Fruit fly (Drosophila melanogaster) whole organism, embryonic: ENCODE results near the gene Wdr62.
A peak's percentile ranks its signal among the peaks of the same experiment; 100 is the strongest.

Source experiments
- Awh ChIP-seq: fragments of 200-800 bp; sonication (Bioruptor generic); IDR thresholded peaks from 2 replicates; pipeline ENCODE4, ENCODE4 v1.3.6; 2022; ENCODE audit warnings: missing biosample characterization, missing genetic modification characterization
- Bdp1 ChIP-seq: fragments of 200-800 bp; sonication (Bioruptor generic); optimal IDR thresholded peaks from 3 replicates; lab custom pipeline; 2016; ENCODE audit warnings: missing biosample characterization, missing genetic modification characterization
- Blimp-1 ChIP-seq: fragments of 200-800 bp; sonication (Bioruptor generic); optimal IDR thresholded peaks from 3 replicates; lab custom pipeline; 2018; ENCODE audit warnings: missing biosample characterization, missing genetic modification characterization, mild to moderate bottlenecking, moderate library complexity, missing genetic modification reagents
- CG10321 ChIP-seq: fragments of 200-800 bp; sonication (Bioruptor generic); IDR thresholded peaks from 2 replicates; pipeline ENCODE4 v1.3.6; 2022; ENCODE audit warnings: missing biosample characterization, missing genetic modification characterization
- CG10462 ChIP-seq: fragments of 200-800 bp; sonication (Bioruptor generic); optimal IDR thresholded peaks from 2 replicates; lab custom pipeline; 2016; ENCODE audit warnings: missing biosample characterization, missing genetic modification characterization
- CG10565 ChIP-seq: fragments of 200-800 bp; sonication (Bioruptor generic); optimal IDR thresholded peaks from 3 replicates; lab custom pipeline; 2016; ENCODE audit warnings: missing biosample characterization, mild to moderate bottlenecking, missing genetic modification characterization
- CG11504 ChIP-seq: fragments of 200-800 bp; sonication (Bioruptor generic); optimal IDR thresholded peaks from 3 replicates; lab custom pipeline; 2019; ENCODE audit warnings: missing biosample characterization, mild to moderate bottlenecking, missing genetic modification characterization, moderate library complexity
- CG12219 ChIP-seq: fragments of 200-800 bp; sonication (Bioruptor generic); optimal IDR thresholded peaks from 3 replicates; lab custom pipeline; 2018; ENCODE audit warnings: missing biosample characterization, mild to moderate bottlenecking, missing genetic modification characterization
- CG16815 ChIP-seq: fragments of 200-800 bp; sonication (Bioruptor generic); optimal IDR thresholded peaks from 3 replicates; lab custom pipeline; 2017; ENCODE audit warnings: missing biosample characterization, mild to moderate bottlenecking, missing genetic modification characterization
- CG17568 ChIP-seq: fragments of 200-800 bp; sonication (Bioruptor generic); optimal IDR thresholded peaks from 2 replicates; lab custom pipeline; 2018; ENCODE audit warnings: missing biosample characterization, mild to moderate bottlenecking, missing genetic modification characterization, moderate library complexity
- CG18011 ChIP-seq: fragments of 200-800 bp; sonication (Bioruptor generic); optimal IDR thresholded peaks from 2 replicates; lab custom pipeline; 2017; ENCODE audit warnings: missing biosample characterization, missing genetic modification characterization, mild to moderate bottlenecking, moderate library complexity, missing genotype
- CG2199 ChIP-seq: fragments of 200-800 bp; sonication (Bioruptor generic); IDR thresholded peaks from 3 replicates; pipeline ENCODE4 v1.3.6; 2022; ENCODE audit warnings: missing biosample characterization, missing genetic modification characterization
- CG2678 ChIP-seq: fragments of 200-800 bp; sonication (Bioruptor generic); optimal IDR thresholded peaks from 3 replicates; lab custom pipeline; 2019; ENCODE audit warnings: missing biosample characterization, mild to moderate bottlenecking, missing genetic modification characterization, moderate library complexity
- CG3281 ChIP-seq: fragments of 200-800 bp; sonication (Bioruptor generic); optimal IDR thresholded peaks from 3 replicates; lab custom pipeline; 2017; ENCODE audit warnings: missing biosample characterization, mild to moderate bottlenecking, missing genetic modification characterization
- CG34376 ChIP-seq: fragments of 200-800 bp; sonication (Bioruptor generic); optimal IDR thresholded peaks from 2 replicates; lab custom pipeline; 2018; ENCODE audit warnings: missing biosample characterization, mild to moderate bottlenecking, missing genetic modification characterization
- CG6272 ChIP-seq: fragments of 200-800 bp; sonication (Bioruptor generic); IDR thresholded peaks from 2 replicates; pipeline ENCODE4 v1.3.6; 2022; ENCODE audit warnings: missing biosample characterization, missing genetic modification characterization
- CG6689 ChIP-seq: fragments of 200-800 bp; sonication (Bioruptor generic); IDR thresholded peaks from 2 replicates; pipeline ENCODE4 v1.3.6; 2022; ENCODE audit warnings: missing biosample characterization, missing genetic modification characterization
- CG6813 ChIP-seq: fragments of 200-800 bp; sonication (Bioruptor generic); optimal IDR thresholded peaks from 2 replicates; lab custom pipeline; 2017; ENCODE audit warnings: missing biosample characterization, missing genetic modification characterization, mild to moderate bottlenecking, moderate library complexity, missing genetic modification reagents
- CG7745 ChIP-seq: fragments of 200-800 bp; sonication (Bioruptor generic); optimal IDR thresholded peaks from 2 replicates; lab custom pipeline; 2018; ENCODE audit warnings: missing biosample characterization, mild to moderate bottlenecking, missing genetic modification characterization, moderate library complexity
- CG7963 ChIP-seq: fragments of 200-800 bp; sonication (Bioruptor generic); IDR thresholded peaks from 3 replicates; pipeline ENCODE4 v1.3.6; 2022; ENCODE audit warnings: missing biosample characterization, missing genetic modification characterization; ENCODE audit not compliant: partially characterized antibody
- Chrac-16 ChIP-seq: fragments of 200-800 bp; sonication (Bioruptor generic); optimal IDR thresholded peaks from 3 replicates; lab custom pipeline; 2016; ENCODE audit warnings: missing biosample characterization, missing genetic modification characterization
- Doc2 ChIP-seq: fragments of 200-800 bp; sonication (Bioruptor generic); IDR thresholded peaks from 2 replicates; pipeline ENCODE4 v1.3.6; 2022; ENCODE audit warnings: missing biosample characterization, missing genetic modification characterization
- Ets65A ChIP-seq: fragments of 200-800 bp; sonication (Bioruptor generic); peaks from one replicate; lab custom pipeline; 2016; ENCODE audit warnings: missing biosample characterization, missing genetic modification characterization
- Gsc ChIP-seq: fragments of 200-800 bp; sonication (Bioruptor generic); IDR thresholded peaks from 2 replicates; pipeline ENCODE4 v1.3.6; 2022; ENCODE audit warnings: missing biosample characterization, missing genetic modification characterization
- HLH4C ChIP-seq: fragments of 200-800 bp; sonication (Bioruptor generic); IDR thresholded peaks from 3 replicates; pipeline ENCODE4 v1.3.6; 2022; ENCODE audit warnings: missing biosample characterization, missing genetic modification characterization; ENCODE audit not compliant: partially characterized antibody
- Lhr ChIP-seq: fragments of 200-800 bp; sonication (Bioruptor generic); optimal IDR thresholded peaks from 3 replicates; lab custom pipeline; 2017; ENCODE audit warnings: mild to moderate bottlenecking, missing biosample characterization, missing genetic modification reagents, missing genetic modification characterization
- Lim3 ChIP-seq: fragments of 200-800 bp; sonication (Bioruptor generic); IDR thresholded peaks from 2 replicates; pipeline ENCODE4 v1.3.6; 2022; ENCODE audit warnings: missing biosample characterization, missing genetic modification characterization
- MTF-1 ChIP-seq: fragments of 200-800 bp; sonication (Bioruptor generic); optimal IDR thresholded peaks from 2 replicates; lab custom pipeline; 2018; ENCODE audit warnings: missing biosample characterization, mild to moderate bottlenecking, missing genetic modification characterization, borderline replicate concordance
- Meics ChIP-seq: fragments of 200-800 bp; sonication (Bioruptor generic); optimal IDR thresholded peaks from 2 replicates; lab custom pipeline; 2017; ENCODE audit warnings: missing biosample characterization, mild to moderate bottlenecking, missing genetic modification characterization
- Nf-YA ChIP-seq: fragments of 200-800 bp; sonication (Bioruptor generic); IDR thresholded peaks from 2 replicates; pipeline ENCODE4 v1.3.6; 2022; ENCODE audit warnings: missing biosample characterization, missing genetic modification characterization
- Scr ChIP-seq: fragments of 200-800 bp; sonication (Bioruptor generic); IDR thresholded peaks from 2 replicates; pipeline ENCODE4 v1.3.6; 2022; ENCODE audit warnings: missing biosample characterization, missing genetic modification characterization; ENCODE audit not compliant: partially characterized antibody
- Sox102F ChIP-seq: fragments of 200-800 bp; sonication (Bioruptor generic); optimal IDR thresholded peaks from 2 replicates; lab custom pipeline; 2018; ENCODE audit warnings: missing biosample characterization, mild to moderate bottlenecking, missing genetic modification characterization, moderate library complexity
- Stat92E ChIP-seq, 3 experiments: fragments of >200 bp in 2 of 3; fragments of 200-800 bp in 1 of 3; sonication (Bioruptor generic) in 1 of 3; optimal IDR thresholded peaks; 2 replicates each; lab custom pipeline; 2017 to 2019; ENCODE audit warnings: missing biosample characterization in 3 of 3, missing genetic modification characterization in 3 of 3, mild to moderate bottlenecking in 1 of 3, moderate library complexity in 1 of 3
- Trl ChIP-seq, 3 experiments: fragments of >200 bp in 2 of 3; fragments of 200-800 bp in 1 of 3; sonication (Bioruptor generic) in 1 of 3; optimal IDR thresholded peaks; 2 replicates in 1 of 3; 3 replicates in 2 of 3; lab custom pipeline; 2016 to 2017; ENCODE audit warnings: missing biosample characterization in 1 of 3, missing genetic modification characterization in 1 of 3
- corto ChIP-seq: fragments of 200-800 bp; sonication (Bioruptor generic); optimal IDR thresholded peaks from 2 replicates; lab custom pipeline; 2016; ENCODE audit warnings: missing biosample characterization, mild to moderate bottlenecking, missing genetic modification characterization, moderate library complexity
- ems ChIP-seq: fragments of 200-800 bp; sonication (Bioruptor generic); optimal IDR thresholded peaks from 3 replicates; lab custom pipeline; 2016; ENCODE audit warnings: missing biosample characterization, missing genetic modification characterization
- fd96Cb ChIP-seq: fragments of 200-800 bp; sonication (Bioruptor generic); optimal IDR thresholded peaks from 2 replicates; lab custom pipeline; 2018; ENCODE audit warnings: missing biosample characterization, mild to moderate bottlenecking, missing genetic modification characterization, moderate library complexity
- hb ChIP-seq: fragments of 200-800 bp; sonication (Bioruptor generic); IDR thresholded peaks from 3 replicates; pipeline ENCODE4 v1.3.6; 2022; ENCODE audit warnings: missing biosample characterization, missing genetic modification characterization; ENCODE audit not compliant: partially characterized antibody
- kni ChIP-seq: fragments of 200-800 bp; sonication (Bioruptor generic); optimal IDR thresholded peaks from 3 replicates; lab custom pipeline; 2017; ENCODE audit warnings: mild to moderate bottlenecking, missing biosample characterization, missing genetic modification reagents, missing genetic modification characterization
- sd ChIP-seq: fragments of 200-800 bp; sonication (Bioruptor generic); optimal IDR thresholded peaks from 3 replicates; lab custom pipeline; 2018; ENCODE audit warnings: missing biosample characterization, mild to moderate bottlenecking, missing genetic modification characterization, moderate library complexity
- sens-2 ChIP-seq: fragments of 200-800 bp; sonication (Bioruptor generic); IDR thresholded peaks from 2 replicates; pipeline ENCODE4 v1.3.6; 2022; ENCODE audit warnings: missing biosample characterization, missing genetic modification characterization
- sug ChIP-seq: fragments of 200-800 bp; optimal IDR thresholded peaks from 2 replicates; lab custom pipeline; 2019; ENCODE audit warnings: missing biosample characterization, mild to moderate bottlenecking, missing genetic modification characterization, moderate library complexity
- twi ChIP-seq: fragments of 200-800 bp; optimal IDR thresholded peaks from 2 replicates; lab custom pipeline; 2019; ENCODE audit warnings: missing biosample characterization, mild to moderate bottlenecking, missing genetic modification characterization, moderate library complexity
- unc-4 ChIP-seq: fragments of 200-800 bp; sonication (Bioruptor generic); IDR thresholded peaks from 2 replicates; pipeline ENCODE4 v1.3.6; 2022; ENCODE audit warnings: missing biosample characterization, missing genetic modification characterization; ENCODE audit not compliant: partially characterized antibody
- zen2 ChIP-seq: fragments of 200-800 bp; sonication (Bioruptor generic); IDR thresholded peaks from 3 replicates; pipeline ENCODE4 v1.3.6; 2022; ENCODE audit warnings: missing biosample characterization, missing genetic modification characterization; ENCODE audit not compliant: partially characterized antibody
- zfh2 ChIP-seq: fragments of 200-800 bp; sonication (Bioruptor generic); optimal IDR thresholded peaks from 2 replicates; lab custom pipeline; 2016; ENCODE audit warnings: missing biosample characterization, missing genetic modification characterization

The Wdr62 gene

DNA sequence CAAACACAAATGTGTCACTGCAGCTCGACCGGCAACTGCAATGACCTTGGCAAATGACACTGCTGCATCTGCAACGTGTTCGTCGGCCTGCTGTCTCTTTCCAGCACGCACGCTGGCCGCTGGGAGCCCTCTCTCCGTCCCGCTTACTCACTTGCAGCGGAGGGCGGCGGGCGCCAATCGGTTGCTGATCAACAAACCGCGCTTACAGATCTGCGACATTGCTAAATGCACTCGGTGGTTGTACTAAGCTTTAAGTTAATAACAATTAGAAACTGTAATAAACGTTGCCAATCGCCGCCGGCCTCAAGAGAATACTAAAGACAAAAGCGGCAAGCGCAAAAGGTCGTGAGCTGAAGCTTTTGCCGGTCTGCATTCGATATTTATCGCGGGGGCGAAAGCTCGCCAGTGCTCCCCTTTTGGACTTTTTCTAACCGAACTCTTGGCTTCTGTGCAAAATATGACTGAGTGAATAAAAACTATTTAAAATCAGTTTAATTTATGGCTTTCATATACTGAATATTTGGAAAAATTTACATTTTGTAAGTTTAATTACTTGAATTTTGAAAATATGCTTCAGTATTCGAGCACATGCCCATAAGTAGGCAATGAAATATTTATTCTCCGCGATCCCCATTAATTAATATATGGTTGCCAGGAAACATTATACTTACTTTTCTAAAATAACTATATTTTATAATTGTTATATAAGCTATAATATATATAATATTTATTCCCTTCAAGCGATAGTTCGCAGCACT lies 103.2 kb downstream of the Wdr62 start, which contains the start of gene Got2 (continued):
- TF ChIP-seq Awh (GFP tag; lab: Robert Waterston, UW) (no peak), Blimp-1 (peak; percentile 26), CG16815 (GFP tag; lab: Kevin White, UChicago) (peak; percentile 7), CG17568 (GFP tag; lab: Kevin White, UChicago) (no peak), Gsc (GFP tag; lab: Robert Waterston, UW) (no peak), Chrac-16 (GFP tag; lab: Kevin White, UChicago) (no peak), CG7745 (tag; lab: Kevin White, UChicago) (no peak), CG2199 (GFP tag; lab: Robert Waterston, UW) (no peak), CG11504 (peak; percentile 44), CG18011 (GFP tag; lab: Kevin White, UChicago) (no peak), CG2678 (tag; lab: Kevin White, UChicago) (no peak), hb (GFP tag; lab: Robert Waterston, UW) (peak; percentile 77; the same call in 2 of the 3 replicates), CG34376 (GFP tag; lab: Kevin White, UChicago) (no peak), Ets65A (GFP tag; lab: Kevin White, UChicago) (no peak), unc-4 (GFP tag; lab: Robert Waterston, UW) (peak; percentile 84), sd (tag; lab: Kevin White, UChicago) (no peak), sug (tag; lab: Kevin White, UChicago) (no peak), fd96Cb (peak; percentile 6), zen2 (GFP tag; lab: Robert Waterston, UW) (peak; percentile 75), Sox102F (peak; percentile 49), CG12219 (no peak), CG10321 (GFP tag; lab: Robert Waterston, UW) (peak; percentile 87), ems (GFP tag; lab: Kevin White, UChicago) (no peak), CG6272 (GFP tag; lab: Robert Waterston, UW) (no peak), MTF-1 (GFP tag; lab: Kevin White, UChicago) (no peak), Scr (GFP tag; lab: Robert Waterston, UW) (peak; percentile 84), Stat92E (GFP tag; optimal IDR thresholded peaks at IDR 0.05; lab: Kevin White, UChicago) (no peak), Lim3 (GFP tag; lab: Robert Waterston, UW) (no peak), CG10565 (no peak), CG10462 (GFP tag; lab: Kevin White, UChicago) (no peak), CG3281 (GFP tag; lab: Kevin White, UChicago) (no peak), sens-2 (no peak), zfh2 (GFP tag; lab: Kevin White, UChicago) (peak; percentile 28), HLH4C (GFP tag; lab: Robert Waterston, UW) (peak; percentile 78), corto (GFP tag; lab: Kevin White, UChicago) (no peak), kni (no peak), Trl (optimal IDR thresholded peaks at IDR 0.05; lab: Kevin White, UChicago) (no peak), Trl (GFP tag; optimal IDR thresholded peaks at IDR 0.05; lab: Kevin White, UChicago) (no peak), Bdp1 (no peak), twi (no peak), CG7963 (GFP tag; lab: Robert Waterston, UW) (peak; percentile 75; the same call in 1 of the 3 replicates), Doc2 (GFP tag; lab: Robert Waterston, UW) (no peak), CG6813 (no peak), CG6689 (GFP tag; lab: Robert Waterston, UW) (peak; percentile 11; the same call in 1 of the 2 replicates), Nf-YA (no peak), Meics (GFP tag; lab: Kevin White, UChicago) (peak; percentile 52), Lhr (GFP tag; lab: Kevin White, UChicago) (no peak)
- TF ChIP-seq, all 482 proteins: peak for 122
